Fruit fly (Drosophila melanogaster) whole organism: Measurements from ENCODE around the gene CG15461.

Source experiments
- CG8478 ChIP-seq: fragments of >200 bp; optimal IDR thresholded peaks from 2 replicates; lab custom pipeline; 2018; ENCODE audit warnings: inconsistent platforms
- pan ChIP-seq: fragments of >200 bp; optimal IDR thresholded peaks from 2 replicates; lab custom pipeline; 2017

DNA sequence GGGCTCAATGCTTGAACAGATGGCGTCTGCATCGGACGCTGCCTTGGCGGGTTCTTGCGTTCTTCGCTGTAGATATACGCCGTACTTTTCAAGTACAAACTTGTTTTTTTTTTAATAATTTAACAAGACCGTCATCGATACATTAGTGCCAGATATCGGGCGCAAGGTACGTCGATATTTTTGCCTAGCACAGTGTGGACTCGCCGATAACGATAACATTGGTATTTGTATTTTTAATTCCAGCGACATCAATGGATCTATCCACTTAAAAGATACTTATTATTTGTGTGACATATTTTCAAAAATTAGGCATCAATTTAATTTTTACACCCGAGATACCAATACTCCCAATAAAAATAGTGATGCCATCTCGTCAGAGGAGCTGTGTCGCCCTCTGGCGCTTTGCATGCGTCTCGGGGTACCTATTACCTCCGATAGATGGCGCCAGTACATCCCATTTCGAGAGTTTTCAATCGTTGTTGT, 38.8 kb downstream of the CG15461 start, which contains the start of gene Tak1:
- TF ChIP-seq pan (lab: Kevin White, UChicago) (no peak), CG8478 (lab: Kevin White, UChicago) (no peak)
